Fruit fly (Drosophila melanogaster): ENCODE measurements around the gene CG11841.

dm6 chr3R:29076609-29077008 lies 25.8 kb downstream of the CG11841 start:
- TF ChIP-seq Dll (optimal IDR thresholded peaks at IDR 0.05) (no peak), usp (GFP tag; optimal IDR thresholded peaks at IDR 0.05) (no peak), pan (optimal IDR thresholded peaks at IDR 0.05) (no peak), CG8478 (optimal IDR thresholded peaks at IDR 0.05) (no peak)

Measured in whole organism.